Fruit fly (Drosophila melanogaster) Kc167 (cell line): Measurements from ENCODE around the gene PIG-K.

ENCODE experiments used
- Myc ChIP-seq: fragments of >200 bp; optimal IDR thresholded peaks from 2 replicates; lab custom pipeline; 2017; ENCODE audit warnings: missing external identifiers
- h ChIP-seq: fragments of >200 bp; optimal IDR thresholded peaks from 3 replicates; lab custom pipeline; 2018; ENCODE audit warnings: missing external identifiers
- insv ChIP-seq: fragments of >200 bp; optimal IDR thresholded peaks from 3 replicates; lab custom pipeline; 2018; ENCODE audit warnings: missing external identifiers
- psq ChIP-seq: fragments of >200 bp; optimal IDR thresholded peaks from 2 replicates; lab custom pipeline; 2017; ENCODE audit warnings: missing external identifiers

dm6 chrX:2050070-2050899 lies 41.1 kb upstream of the PIG-K start, which contains the start of gene moody:
- TF ChIP-seq psq (no peak), Myc (lab: Kevin White, UChicago) (no peak), insv (no peak), h (lab: Kevin White, UChicago) (no peak)
